Fruit fly (Drosophila melanogaster) whole organism, wandering third instar larva: ENCODE measurements around the gene Hat1.

Experiments used
- Abd-B ChIP-seq: fragments of >200 bp; optimal IDR thresholded peaks from 2 replicates; lab custom pipeline; 2017; ENCODE audit warnings: missing biosample characterization, missing genetic modification characterization
- CG32264 ChIP-seq: fragments of 200-800 bp; sonication (Bioruptor generic); optimal IDR thresholded peaks from 2 replicates; lab custom pipeline; 2016; ENCODE audit warnings: missing biosample characterization, missing genetic modification characterization
- CG9705 ChIP-seq: fragments of 200-800 bp; sonication (Bioruptor generic); optimal IDR thresholded peaks from 2 replicates; lab custom pipeline; 2018; ENCODE audit warnings: missing biosample characterization, mild to moderate bottlenecking, missing genetic modification characterization
- CrebA ChIP-seq: fragments of 200-800 bp; sonication (Bioruptor generic); optimal IDR thresholded peaks from 2 replicates; lab custom pipeline; 2016; ENCODE audit warnings: missing biosample characterization, mild to moderate bottlenecking, missing genetic modification characterization, borderline replicate concordance
- Dfd ChIP-seq: fragments of >200 bp; optimal IDR thresholded peaks from 2 replicates; lab custom pipeline; 2017; ENCODE audit warnings: missing biosample characterization, missing genetic modification characterization
- Dif ChIP-seq: fragments of 200-275, 200-300 bp; sonication (Bioruptor generic); optimal IDR thresholded peaks from 2 replicates; lab custom pipeline; 2018; ENCODE audit warnings: missing biosample characterization, missing genetic modification characterization; ENCODE audit not compliant: partially characterized antibody
- GATAd ChIP-seq: sonication (Bioruptor generic); optimal IDR thresholded peaks from 2 replicates; lab custom pipeline; 2016; ENCODE audit warnings: missing biosample characterization, missing genetic modification characterization
- HLH106 ChIP-seq: fragments of 200-800 bp; optimal IDR thresholded peaks from 3 replicates; lab custom pipeline; 2019; ENCODE audit warnings: missing biosample characterization, mild to moderate bottlenecking, missing genetic modification characterization, moderate library complexity
- Hnf4 ChIP-seq: fragments of 200-800 bp; sonication (Bioruptor generic); optimal IDR thresholded peaks from 2 replicates; lab custom pipeline; 2016; ENCODE audit warnings: missing biosample characterization, mild to moderate bottlenecking, missing genetic modification characterization
- Hr78 ChIP-seq: fragments of >200 bp; optimal IDR thresholded peaks from 2 replicates; lab custom pipeline; 2017; ENCODE audit warnings: missing biosample characterization, missing genetic modification characterization
- Hr83 ChIP-seq: fragments of 200-300 bp; sonication (Bioruptor generic); optimal IDR thresholded peaks from 2 replicates; lab custom pipeline; 2016; ENCODE audit warnings: missing biosample characterization, mild to moderate bottlenecking, missing genetic modification characterization, moderate library complexity; ENCODE audit not compliant: poor library complexity, severe bottlenecking
- Jra ChIP-seq: sonication (Bioruptor generic); optimal IDR thresholded peaks from 2 replicates; lab custom pipeline; 2016; ENCODE audit warnings: missing biosample characterization, missing genetic modification characterization
- Mio ChIP-seq: sonication (Bioruptor generic); optimal IDR thresholded peaks from 2 replicates; lab custom pipeline; 2016; ENCODE audit warnings: missing biosample characterization, missing genetic modification characterization
- Myc ChIP-seq: fragments of >200 bp; optimal IDR thresholded peaks from 2 replicates; lab custom pipeline; 2017
- N ChIP-seq: fragments of >200 bp; optimal IDR thresholded peaks from 2 replicates; lab custom pipeline; 2018; ENCODE audit warnings: missing biosample characterization, missing external identifiers, missing genetic modification characterization
- OdsH ChIP-seq: fragments of 200-800 bp; sonication (Bioruptor generic); optimal IDR thresholded peaks from 2 replicates; lab custom pipeline; 2016; ENCODE audit warnings: missing biosample characterization, mild to moderate bottlenecking, missing genetic modification characterization
- Rel ChIP-seq, 2 experiments: fragments of 200-800 bp; sonication (Bioruptor generic) in 1 of 2; optimal IDR thresholded peaks; 2 replicates in 1 of 2; 3 replicates in 1 of 2; lab custom pipeline; 2016 to 2019; ENCODE audit warnings: mild to moderate bottlenecking in 2 of 2, missing biosample characterization in 2 of 2, missing genetic modification characterization in 2 of 2, moderate library complexity in 1 of 2
- Sp1 ChIP-seq: fragments of 200-800 bp; sonication (Bioruptor generic); optimal IDR thresholded peaks from 3 replicates; lab custom pipeline; 2019; ENCODE audit warnings: missing biosample characterization, mild to moderate bottlenecking, missing genetic modification characterization, moderate library complexity
- Vsx2 ChIP-seq: fragments of 200-300, 225-300 bp; sonication (Bioruptor generic); optimal IDR thresholded peaks from 2 replicates; lab custom pipeline; 2018; ENCODE audit warnings: missing biosample characterization, missing genetic modification characterization; ENCODE audit not compliant: partially characterized antibody
- br ChIP-seq: fragments of 200-800 bp; sonication (Bioruptor generic); optimal IDR thresholded peaks from 2 replicates; lab custom pipeline; 2016; ENCODE audit warnings: missing biosample characterization, missing genetic modification characterization
- brk ChIP-seq: fragments of 200-800 bp; sonication (Bioruptor generic); optimal IDR thresholded peaks from 2 replicates; lab custom pipeline; 2016; ENCODE audit warnings: missing biosample characterization, mild to moderate bottlenecking, missing genetic modification characterization
- dl ChIP-seq, 2 experiments: fragments of 175-275, 200-275 bp in 1 of 2; fragments of 200-275 bp in 1 of 2; sonication (Bioruptor generic); optimal IDR thresholded peaks; lab custom pipeline; 2018; ENCODE audit warnings: mild to moderate bottlenecking in 2 of 2, missing biosample characterization in 2 of 2, missing genetic modification characterization in 2 of 2, moderate library complexity in 2 of 2; ENCODE audit not compliant: partially characterized antibody in 2 of 2, insufficient read depth in 1 of 2
- dmrt93B ChIP-seq: fragments of 200-800 bp; sonication (Bioruptor generic); optimal IDR thresholded peaks from 2 replicates; lab custom pipeline; 2018; ENCODE audit warnings: missing biosample characterization, mild to moderate bottlenecking, missing genetic modification characterization
- dsf ChIP-seq: sonication (Bioruptor generic); optimal IDR thresholded peaks from 2 replicates; lab custom pipeline; 2016; ENCODE audit warnings: missing biosample characterization, missing genetic modification characterization, borderline replicate concordance
- ey ChIP-seq: fragments of 200-800 bp; sonication (Bioruptor generic); optimal IDR thresholded peaks from 2 replicates; lab custom pipeline; 2016; ENCODE audit warnings: missing biosample characterization, missing genetic modification characterization
- foxo ChIP-seq, 2 experiments: fragments of 200-800 bp; sonication (Bioruptor generic); optimal IDR thresholded peaks; 2 replicates in 1 of 2; 3 replicates in 1 of 2; lab custom pipeline; 2016 to 2017; ENCODE audit warnings: missing biosample characterization in 2 of 2, missing genetic modification characterization in 2 of 2
- fru ChIP-seq: fragments of 200-800 bp; sonication (Bioruptor generic); optimal IDR thresholded peaks from 3 replicates; lab custom pipeline; 2016; ENCODE audit warnings: missing biosample characterization, mild to moderate bottlenecking, missing genetic modification characterization
- h ChIP-seq: fragments of 200-800 bp; sonication (Bioruptor generic); optimal IDR thresholded peaks from 3 replicates; lab custom pipeline; 2016; ENCODE audit warnings: missing biosample characterization, mild to moderate bottlenecking, missing genetic modification characterization
- jim ChIP-seq: fragments of 175-275, 200-325 bp; sonication (Bioruptor generic); optimal IDR thresholded peaks from 2 replicates; lab custom pipeline; 2016; ENCODE audit warnings: missing biosample characterization, mild to moderate bottlenecking, missing genetic modification characterization
- lola ChIP-seq: fragments of >200 bp; optimal IDR thresholded peaks from 2 replicates; lab custom pipeline; 2017; ENCODE audit warnings: missing biosample characterization, missing genetic modification characterization
- pan ChIP-seq: fragments of >200 bp; optimal IDR thresholded peaks from 2 replicates; lab custom pipeline; 2017
- psq ChIP-seq: fragments of 200-800 bp; sonication (Bioruptor generic); optimal IDR thresholded peaks from 3 replicates; lab custom pipeline; 2017; ENCODE audit warnings: missing biosample characterization, mild to moderate bottlenecking, missing genetic modification characterization, moderate library complexity
- rgr ChIP-seq: fragments of 200-800 bp; sonication (Bioruptor generic); optimal IDR thresholded peaks from 3 replicates; lab custom pipeline; 2016; ENCODE audit warnings: missing biosample characterization, mild to moderate bottlenecking, missing genetic modification characterization
- sage ChIP-seq: fragments of 200-800 bp; sonication (Bioruptor generic); optimal IDR thresholded peaks from 2 replicates; lab custom pipeline; 2016; ENCODE audit warnings: missing biosample characterization, mild to moderate bottlenecking, missing genetic modification characterization
- sv ChIP-seq: fragments of 200-800 bp; sonication (Bioruptor generic); optimal IDR thresholded peaks from 3 replicates; lab custom pipeline; 2016; ENCODE audit warnings: missing biosample characterization, missing genetic modification characterization
- tai ChIP-seq: sonication (Bioruptor generic); optimal IDR thresholded peaks from 2 replicates; lab custom pipeline; 2016; ENCODE audit warnings: missing biosample characterization, missing genetic modification characterization
- usp ChIP-seq: fragments of >200 bp; optimal IDR thresholded peaks from 2 replicates; lab custom pipeline; 2017; ENCODE audit warnings: missing biosample characterization, missing genetic modification characterization
- woc ChIP-seq: sonication (Bioruptor generic); optimal IDR thresholded peaks from 2 replicates; lab custom pipeline; 2016; ENCODE audit warnings: missing biosample characterization, mild to moderate bottlenecking, missing genetic modification characterization

Hat1 gene

dm6 chr3R:5754594-5754993, 34.6 kb downstream of the Hat1 start, which contains the start of gene Dcps:
TSS of gene Dcps (minus strand) at chr3R:5754774.
- TF ChIP-seq tai (GFP tag; lab: Kevin White, UChicago) (no peak), sage (GFP tag; lab: Kevin White, UChicago) (peak; percentile 27), Myc (lab: Kevin White, UChicago) (peak; percentile 37)

DNA sequence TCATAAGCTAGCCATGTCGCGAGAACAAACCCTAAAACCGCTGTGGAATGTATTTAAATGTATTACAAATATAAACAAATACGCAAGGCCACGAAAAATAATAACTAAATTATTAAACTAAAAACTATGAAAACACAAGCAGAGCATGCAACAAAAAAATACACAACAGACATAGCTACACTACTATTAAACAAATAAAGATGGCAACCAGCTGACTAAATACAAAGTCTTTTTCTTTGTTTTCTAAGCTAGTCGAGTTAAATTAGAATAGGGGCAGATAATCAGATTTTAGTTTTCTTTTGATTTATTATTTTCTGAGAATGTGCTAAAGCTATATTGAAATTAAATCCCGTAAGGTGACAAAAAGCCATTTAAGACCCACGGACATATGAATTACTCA, 42.5 kb downstream of the Hat1 start:
- TF ChIP-seq HLH106 (tag; lab: Kevin White, UChicago), result no peak
- TF ChIP-seq dsf (GFP tag; lab: Kevin White, UChicago), result no peak
- TF ChIP-seq OdsH (GFP tag; lab: Kevin White, UChicago), result no peak
- no peak for TF ChIP-seq Jra (GFP tag; lab: Kevin White, UChicago)
- no peak for TF ChIP-seq tai (GFP tag; lab: Kevin White, UChicago)
- TF ChIP-seq dl (GFP tag; optimal IDR thresholded peaks at IDR 0.05; lab: Kevin White, UChicago; ENCODE audit: insufficient read depth in 1 of 2, partially characterized antibody in 2 of 2), result no peak
- TF ChIP-seq jim (GFP tag; lab: Kevin White, UChicago), result no peak
- no peak for TF ChIP-seq rgr (GFP tag; lab: Kevin White, UChicago)
- TF ChIP-seq brk, result no peak
- TF ChIP-seq sage (GFP tag; lab: Kevin White, UChicago), result no peak
- no peak for TF ChIP-seq CrebA (GFP tag; lab: Kevin White, UChicago)
- no peak for TF ChIP-seq CG32264
- no peak for TF ChIP-seq br (GFP tag; lab: Kevin White, UChicago)
- no peak for TF ChIP-seq ey (GFP tag; lab: Kevin White, UChicago)
- no peak for TF ChIP-seq Myc (lab: Kevin White, UChicago)
- no peak for TF ChIP-seq Hnf4
- TF ChIP-seq lola (GFP tag; lab: Kevin White, UChicago), result no peak
- TF ChIP-seq pan, result no peak

dm6 chr3R:5742278-5743196, 46.6 kb downstream of the Hat1 start, which contains the start of the genes Sym and Madm:
TSS of gene Sym (minus strand) at chr3R:5742476.
TSS of gene Madm (plus strand) at chr3R:5742510.
- TF ChIP-seq GATAd (GFP tag; lab: Kevin White, UChicago) (no peak), dl (GFP tag; optimal IDR thresholded peaks at IDR 0.05; lab: Kevin White, UChicago; ENCODE audit: insufficient read depth in 1 of 2, partially characterized antibody in 2 of 2) (no peak), Dfd (no peak), Sp1 (peak; percentile 11), sv (GFP tag; lab: Kevin White, UChicago) (no peak), Rel (GFP tag; optimal IDR thresholded peaks at IDR 0.05; lab: Kevin White, UChicago) (no peak), Rel (tag; optimal IDR thresholded peaks at IDR 0.05; lab: Kevin White, UChicago) (no peak), fru (GFP tag; lab: Kevin White, UChicago) (peak; percentile 48), Dif (GFP tag; lab: Kevin White, UChicago) (no peak), foxo (GFP tag; optimal IDR thresholded peaks at IDR 0.05; lab: Kevin White, UChicago) (peak in 1 of 2 experiments; percentile 39), Vsx2 (no peak), CrebA (GFP tag; lab: Kevin White, UChicago) (no peak), HLH106 (tag; lab: Kevin White, UChicago) (peak; percentile 20), CG32264 (no peak), Hnf4 (no peak), usp (no peak), Myc (lab: Kevin White, UChicago) (peak; percentile 84), br (GFP tag; lab: Kevin White, UChicago) (peak; percentile 57), CG9705 (no peak), woc (GFP tag; lab: Kevin White, UChicago) (peak; percentile 74), dmrt93B (GFP tag; lab: Kevin White, UChicago) (no peak), OdsH (GFP tag; lab: Kevin White, UChicago) (peak; percentile 29), jim (GFP tag; lab: Kevin White, UChicago) (no peak), sage (GFP tag; lab: Kevin White, UChicago) (no peak), Jra (GFP tag; lab: Kevin White, UChicago) (no peak), tai (GFP tag; lab: Kevin White, UChicago) (no peak), brk (no peak), rgr (GFP tag; lab: Kevin White, UChicago) (peak; percentile 2), Mio (GFP tag; lab: Kevin White, UChicago) (no peak), psq (GFP tag; lab: Kevin White, UChicago) (peak; percentile 15), ey (GFP tag; lab: Kevin White, UChicago) (peak; percentile 27), Hr78 (GFP tag; lab: Kevin White, UChicago) (no peak), Hr83 (GFP tag; lab: Kevin White, UChicago) (no peak), h (GFP tag; lab: Kevin White, UChicago) (peak; percentile 62), Abd-B (GFP tag; lab: Kevin White, UChicago) (no peak), pan (no peak), dsf (GFP tag; lab: Kevin White, UChicago) (peak; percentile 26), lola (GFP tag; lab: Kevin White, UChicago) (peak; percentile 37), N (no peak)
